Fruit fly (Drosophila melanogaster) whole organism, embryonic: Measurements from ENCODE around the gene Cpr65Au.

Experiments used
- CG10366 ChIP-seq: fragments of 200-800 bp; sonication (Bioruptor generic); IDR thresholded peaks from 2 replicates; pipeline ENCODE4 v1.3.6; 2022; ENCODE audit warnings: missing biosample characterization, missing genetic modification characterization
- CG11247 ChIP-seq: fragments of 200-800 bp; sonication (Bioruptor generic); IDR thresholded peaks from 2 replicates; pipeline ENCODE4 v1.3.6; 2022; ENCODE audit warnings: missing biosample characterization, missing genetic modification characterization
- CG12219 ChIP-seq: fragments of 200-800 bp; sonication (Bioruptor generic); optimal IDR thresholded peaks from 3 replicates; lab custom pipeline; 2018; ENCODE audit warnings: missing biosample characterization, mild to moderate bottlenecking, missing genetic modification characterization
- CG13894 ChIP-seq: fragments of 200-800 bp; sonication (Bioruptor generic); optimal IDR thresholded peaks from 3 replicates; lab custom pipeline; 2018; ENCODE audit warnings: missing biosample characterization, mild to moderate bottlenecking, missing genetic modification characterization, moderate library complexity
- CG1529 ChIP-seq: fragments of 200-800 bp; sonication (Bioruptor generic); optimal IDR thresholded peaks from 3 replicates; lab custom pipeline; 2018; ENCODE audit warnings: missing biosample characterization, missing genetic modification characterization
- CG15514 ChIP-seq: fragments of 200-800 bp; sonication (Bioruptor generic); optimal IDR thresholded peaks from 3 replicates; lab custom pipeline; 2017; ENCODE audit warnings: missing biosample characterization, missing genetic modification characterization, mild to moderate bottlenecking, moderate library complexity, missing genetic modification reagents
- CG15696 ChIP-seq: fragments of 200-800 bp; sonication (Bioruptor generic); optimal IDR thresholded peaks from 2 replicates; lab custom pipeline; 2019; ENCODE audit warnings: missing biosample characterization, mild to moderate bottlenecking, missing genetic modification characterization, moderate library complexity
- CG16815 ChIP-seq: fragments of 200-800 bp; sonication (Bioruptor generic); optimal IDR thresholded peaks from 3 replicates; lab custom pipeline; 2017; ENCODE audit warnings: missing biosample characterization, mild to moderate bottlenecking, missing genetic modification characterization
- CG1832 ChIP-seq: fragments of 200-800 bp; sonication (Bioruptor generic); optimal IDR thresholded peaks from 2 replicates; lab custom pipeline; 2017; ENCODE audit warnings: missing biosample characterization, mild to moderate bottlenecking, missing genetic modification characterization, inconsistent platforms
- CG32767 ChIP-seq: fragments of 200-800 bp; sonication (Bioruptor generic); IDR thresholded peaks from 2 replicates; pipeline ENCODE4 v1.3.6; 2022; ENCODE audit warnings: missing biosample characterization, missing genetic modification characterization
- CG3726 ChIP-seq: fragments of 200-800 bp; sonication (Bioruptor generic); IDR thresholded peaks from 3 replicates; pipeline ENCODE4, ENCODE4 v1.3.6; 2022; ENCODE audit warnings: missing biosample characterization, missing genetic modification characterization
- CG43689 ChIP-seq: fragments of 200-800 bp; sonication (Bioruptor generic); IDR thresholded peaks from 2 replicates; pipeline ENCODE4 v1.3.6; 2022; ENCODE audit warnings: missing biosample characterization, missing genetic modification characterization
- CG4730 ChIP-seq: fragments of 200-800 bp; sonication (Bioruptor generic); IDR thresholded peaks from 2 replicates; pipeline ENCODE4 v1.3.6; 2022; ENCODE audit warnings: missing biosample characterization, missing genetic modification characterization
- CG6683 ChIP-seq: fragments of 200-800 bp; sonication (Bioruptor generic); optimal IDR thresholded peaks from 2 replicates; lab custom pipeline; 2017; ENCODE audit warnings: missing biosample characterization, mild to moderate bottlenecking, missing genetic modification characterization, missing genetic modification reagents
- CG6791 ChIP-seq: fragments of 200-800 bp; sonication (Bioruptor generic); IDR thresholded peaks from 3 replicates; pipeline ENCODE4 v1.3.6; 2022; ENCODE audit warnings: missing biosample characterization, missing genetic modification characterization; ENCODE audit not compliant: partially characterized antibody
- CG7372 ChIP-seq: fragments of 200-800 bp; sonication (Bioruptor generic); IDR thresholded peaks from 2 replicates; pipeline ENCODE4 v1.3.6; 2022; ENCODE audit warnings: missing biosample characterization, missing genetic modification characterization
- CG8359 ChIP-seq: fragments of 200-800 bp; sonication (Bioruptor generic); optimal IDR thresholded peaks from 2 replicates; lab custom pipeline; 2017; ENCODE audit warnings: missing biosample characterization, mild to moderate bottlenecking, missing genetic modification characterization, borderline replicate concordance
- Dad ChIP-seq: fragments of 200-800 bp; sonication (Bioruptor generic); optimal IDR thresholded peaks from 3 replicates; lab custom pipeline; 2016; ENCODE audit warnings: missing biosample characterization, missing genetic modification characterization
- Ets65A ChIP-seq: fragments of 200-800 bp; sonication (Bioruptor generic); peaks from one replicate; lab custom pipeline; 2016; ENCODE audit warnings: missing biosample characterization, missing genetic modification characterization
- Fer1 ChIP-seq: fragments of 200-800 bp; sonication (Bioruptor generic); optimal IDR thresholded peaks from 2 replicates; lab custom pipeline; 2017; ENCODE audit warnings: missing biosample characterization, mild to moderate bottlenecking, missing genetic modification characterization
- Gsc ChIP-seq: fragments of 200-800 bp; sonication (Bioruptor generic); IDR thresholded peaks from 2 replicates; pipeline ENCODE4 v1.3.6; 2022; ENCODE audit warnings: missing biosample characterization, missing genetic modification characterization
- H15 ChIP-seq: fragments of 200-800 bp; sonication (Bioruptor generic); IDR thresholded peaks from 3 replicates; pipeline ENCODE4 v1.3.6; 2022; ENCODE audit warnings: missing biosample characterization, missing genetic modification characterization
- HLH54F ChIP-seq: fragments of 200-800 bp; sonication (Bioruptor generic); optimal IDR thresholded peaks from 3 replicates; lab custom pipeline; 2016; ENCODE audit warnings: missing biosample characterization, missing genetic modification characterization
- Hmr ChIP-seq: fragments of 200-800 bp; sonication (Bioruptor generic); optimal IDR thresholded peaks from 3 replicates; lab custom pipeline; 2017; ENCODE audit warnings: mild to moderate bottlenecking, missing biosample characterization, missing genetic modification reagents, missing genetic modification characterization
- ara ChIP-seq: fragments of 200-800 bp; sonication (Bioruptor generic); IDR thresholded peaks from 2 replicates; pipeline ENCODE4 v1.3.6; 2022; ENCODE audit warnings: missing biosample characterization, missing genetic modification characterization
- bab2 ChIP-seq: fragments of 200-800 bp; sonication (Bioruptor generic); optimal IDR thresholded peaks from 2 replicates; lab custom pipeline; 2016; ENCODE audit warnings: missing biosample characterization, missing genetic modification characterization
- bcd ChIP-seq: fragments of 200-800 bp; sonication (Bioruptor generic); optimal IDR thresholded peaks from 2 replicates; lab custom pipeline; 2017; ENCODE audit warnings: missing biosample characterization, mild to moderate bottlenecking, missing genetic modification characterization
- bigmax ChIP-seq: fragments of 200-800 bp; sonication (Bioruptor generic); optimal IDR thresholded peaks from 2 replicates; lab custom pipeline; 2018; ENCODE audit warnings: missing biosample characterization, mild to moderate bottlenecking, missing genetic modification characterization
- cg ChIP-seq: fragments of 200-800 bp; sonication (Bioruptor generic); optimal IDR thresholded peaks from 3 replicates; lab custom pipeline; 2019; ENCODE audit warnings: missing biosample characterization, mild to moderate bottlenecking, missing genetic modification characterization, moderate library complexity
- dati ChIP-seq: fragments of 200-800 bp; sonication (Bioruptor generic); IDR thresholded peaks from 2 replicates; pipeline ENCODE4 v1.3.6; 2022; ENCODE audit warnings: missing biosample characterization, missing genetic modification characterization
- dimm ChIP-seq: fragments of 200-800 bp; sonication (Bioruptor generic); IDR thresholded peaks from 2 replicates; pipeline ENCODE4 v1.3.6; 2022; ENCODE audit warnings: missing biosample characterization, missing genetic modification characterization
- dmrt99B ChIP-seq: fragments of 200-800 bp; sonication (Bioruptor generic); optimal IDR thresholded peaks from 2 replicates; lab custom pipeline; 2018; ENCODE audit warnings: missing biosample characterization, mild to moderate bottlenecking, missing genetic modification characterization, moderate library complexity
- ewg ChIP-seq: fragments of 200-800 bp; sonication (Bioruptor generic); optimal IDR thresholded peaks from 3 replicates; lab custom pipeline; 2017; ENCODE audit warnings: mild to moderate bottlenecking, missing biosample characterization, missing genetic modification reagents, missing genetic modification characterization
- ftz-f1 ChIP-seq: fragments of 200-800 bp; sonication (Bioruptor generic); optimal IDR thresholded peaks from 2 replicates; lab custom pipeline; 2016; ENCODE audit warnings: missing biosample characterization, missing genetic modification characterization
- gcm ChIP-seq: fragments of 200-800 bp; sonication (Bioruptor generic); optimal IDR thresholded peaks from 2 replicates; lab custom pipeline; 2019; ENCODE audit warnings: missing biosample characterization, mild to moderate bottlenecking, missing genetic modification characterization, moderate library complexity
- lilli ChIP-seq: fragments of 200-800 bp; sonication (Bioruptor generic); optimal IDR thresholded peaks from 3 replicates; lab custom pipeline; 2016; ENCODE audit warnings: missing biosample characterization, missing genetic modification characterization
- lola ChIP-seq, 3 experiments: fragments of >200 bp in 2 of 3; fragments of 200-800 bp in 1 of 3; sonication (Bioruptor generic) in 1 of 3; optimal IDR thresholded peaks; 2 replicates each; lab custom pipeline; 2017 to 2019; ENCODE audit warnings: missing biosample characterization in 3 of 3, missing genetic modification characterization in 3 of 3, mild to moderate bottlenecking in 1 of 3, moderate library complexity in 1 of 3
- mirr ChIP-seq: fragments of 200-800 bp; sonication (Bioruptor generic); optimal IDR thresholded peaks from 3 replicates; lab custom pipeline; 2018; ENCODE audit warnings: missing biosample characterization, mild to moderate bottlenecking, missing genetic modification characterization
- pum ChIP-seq: fragments of 200-800 bp; sonication (Bioruptor generic); optimal IDR thresholded peaks from 2 replicates; lab custom pipeline; 2016; ENCODE audit warnings: missing biosample characterization, missing genetic modification characterization
- scrt ChIP-seq: fragments of 200-800 bp; sonication (Bioruptor generic); optimal IDR thresholded peaks from 2 replicates; lab custom pipeline; 2018; ENCODE audit warnings: missing biosample characterization, mild to moderate bottlenecking, missing genetic modification characterization, moderate library complexity
- sens ChIP-seq: fragments of 200-800 bp; sonication (Bioruptor generic); peaks from one replicate; lab custom pipeline; 2016; ENCODE audit warnings: missing biosample characterization, missing genetic modification characterization
- sens-2 ChIP-seq: fragments of 200-800 bp; sonication (Bioruptor generic); IDR thresholded peaks from 2 replicates; pipeline ENCODE4 v1.3.6; 2022; ENCODE audit warnings: missing biosample characterization, missing genetic modification characterization
- sqz ChIP-seq: fragments of 200-800 bp; sonication (Bioruptor generic); optimal IDR thresholded peaks from 3 replicates; lab custom pipeline; 2018; ENCODE audit warnings: missing biosample characterization, mild to moderate bottlenecking, missing genetic modification characterization
- twi ChIP-seq: fragments of 200-800 bp; optimal IDR thresholded peaks from 2 replicates; lab custom pipeline; 2019; ENCODE audit warnings: missing biosample characterization, mild to moderate bottlenecking, missing genetic modification characterization, moderate library complexity
- vnd ChIP-seq: fragments of 200-800 bp; sonication (Bioruptor generic); IDR thresholded peaks from 3 replicates; pipeline ENCODE4 v1.3.6; 2022; ENCODE audit warnings: missing biosample characterization, missing genetic modification characterization; ENCODE audit not compliant: partially characterized antibody
- vvl ChIP-seq: fragments of 200-800 bp; sonication (Bioruptor generic); IDR thresholded peaks from 2 replicates; pipeline ENCODE4 v1.3.6; 2022; ENCODE audit warnings: missing biosample characterization, missing genetic modification characterization
- wek ChIP-seq: fragments of 200-800 bp; sonication (Bioruptor generic); optimal IDR thresholded peaks from 3 replicates; lab custom pipeline; 2018; ENCODE audit warnings: missing biosample characterization, mild to moderate bottlenecking, missing genetic modification characterization, moderate library complexity

Cpr65Au gene

DNA sequence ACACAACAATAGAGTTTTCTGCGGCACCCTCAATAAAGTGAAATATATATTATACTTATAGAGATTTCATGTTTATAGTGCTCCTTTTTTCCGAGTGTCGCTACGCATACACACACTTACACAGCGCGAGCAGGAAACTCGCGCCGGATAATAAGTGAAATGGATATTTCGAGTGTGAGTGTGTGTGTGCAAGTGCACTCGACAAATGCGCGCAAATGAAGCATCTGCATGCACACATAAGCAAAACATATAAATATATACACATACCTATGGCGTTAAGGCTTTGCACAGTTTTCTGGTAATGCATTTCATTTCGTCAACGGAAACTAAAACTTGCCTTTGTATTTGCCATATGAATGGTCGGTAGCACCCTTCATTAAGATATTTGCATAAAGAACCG is 16.4 kb downstream of the Cpr65Au start:
- TF ChIP-seq cg (GFP tag; lab: Kevin White, UChicago), result peak; percentile 5
- no peak for TF ChIP-seq pum (GFP tag; lab: Kevin White, UChicago)
- TF ChIP-seq vvl (GFP tag; lab: Robert Waterston, UW), result no peak
- TF ChIP-seq bcd (GFP tag; lab: Kevin White, UChicago), result no peak
- no peak for TF ChIP-seq CG15514 (GFP tag; lab: Kevin White, UChicago)
- TF ChIP-seq CG13894 (tag; lab: Kevin White, UChicago), result no peak
- no peak for TF ChIP-seq CG16815
- TF ChIP-seq CG8359 (GFP tag; lab: Kevin White, UChicago), result no peak
- TF ChIP-seq sqz (GFP tag; lab: Kevin White, UChicago), result no peak
- TF ChIP-seq Ets65A (GFP tag; lab: Kevin White, UChicago), result peak; percentile 91
- peak; percentile 24 for TF ChIP-seq sens (GFP tag; lab: Kevin White, UChicago)
- TF ChIP-seq, all 482 proteins: peak for 3

DNA sequence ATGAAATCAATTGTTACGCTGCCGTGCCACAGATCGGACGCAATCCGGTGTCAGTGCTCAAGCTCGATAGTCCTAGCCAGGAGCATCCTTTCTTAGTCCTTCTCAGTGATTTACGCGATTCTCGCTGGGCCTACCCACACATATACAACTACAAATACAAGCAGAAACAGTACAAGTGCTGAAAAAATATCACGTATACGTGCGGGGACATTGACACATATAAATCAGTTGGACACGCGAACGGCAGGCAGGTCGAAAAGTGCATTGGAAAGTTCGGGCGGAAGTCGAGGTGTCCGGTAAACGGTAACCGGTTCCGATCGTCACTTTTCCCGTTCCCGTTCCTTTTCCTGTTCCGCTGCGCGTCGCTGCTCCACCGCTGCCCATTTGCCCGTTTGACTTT is 20.5 kb downstream of the Cpr65Au start:
- TF ChIP-seq bab2 (no peak), CG7372 (GFP tag; lab: Robert Waterston, UW) (0 out of 2 replicates have a peak, but pooled peaks have one; percentile 30), Gsc (GFP tag; lab: Robert Waterston, UW) (no peak), dmrt99B (no peak), ara (GFP tag; lab: Robert Waterston, UW) (no peak), CG1529 (GFP tag; lab: Kevin White, UChicago) (no peak), Fer1 (GFP tag; lab: Kevin White, UChicago) (no peak), Ets65A (GFP tag; lab: Kevin White, UChicago) (peak; percentile 92), CG6683 (no peak), ewg (GFP tag; lab: Kevin White, UChicago) (no peak), dati (GFP tag; lab: Robert Waterston, UW) (no peak)

DNA sequence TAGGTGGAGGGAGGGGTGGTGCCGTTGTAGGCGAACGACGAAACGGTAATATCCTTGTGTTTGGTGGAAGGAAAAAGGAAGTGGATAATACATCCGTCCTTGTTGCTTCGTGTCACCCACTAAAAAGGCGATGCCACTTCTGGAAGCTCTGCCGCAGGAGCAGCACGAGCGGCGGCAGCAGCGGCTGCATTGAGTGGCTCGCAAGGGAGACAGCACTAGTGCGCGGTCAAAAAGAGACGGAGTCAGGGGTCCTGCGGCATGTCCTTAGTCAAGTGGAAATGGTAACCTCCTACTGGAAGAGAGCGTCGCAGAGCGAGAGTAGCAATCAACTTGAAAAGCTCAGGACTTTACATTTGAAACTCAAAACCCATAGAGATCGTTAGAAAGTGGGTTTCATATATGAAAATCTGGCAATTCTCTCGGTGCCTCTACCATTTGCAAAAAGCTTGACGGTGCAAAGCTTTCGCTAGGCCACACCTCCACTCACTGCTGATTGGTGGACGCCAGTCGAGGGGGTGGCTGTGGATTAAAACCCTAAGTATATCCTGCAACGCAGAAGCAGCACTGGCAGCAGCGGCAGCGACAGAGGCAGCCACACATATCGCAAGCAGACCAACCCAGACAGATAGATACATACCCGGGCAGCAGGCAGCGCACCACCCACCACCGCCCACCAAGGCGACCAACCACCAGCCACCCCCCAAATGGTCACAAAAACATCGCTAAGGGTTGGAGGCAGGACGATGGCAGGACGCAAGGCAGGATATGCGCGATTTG is 21.0 kb downstream of the Cpr65Au start:
- no peak for TF ChIP-seq scrt (GFP tag; lab: Kevin White, UChicago)
- no peak for TF ChIP-seq CG15696 (tag; lab: Kevin White, UChicago)
- TF ChIP-seq vnd (GFP tag; lab: Robert Waterston, UW), result no peak
- no peak for TF ChIP-seq ftz-f1 (GFP tag; lab: Kevin White, UChicago)
- no peak for TF ChIP-seq CG11247 (GFP tag; lab: Robert Waterston, UW)
- TF ChIP-seq lilli (GFP tag; lab: Kevin White, UChicago), result no peak
- no peak for TF ChIP-seq gcm (GFP tag; lab: Kevin White, UChicago)
- peak; percentile 40; the same call in 1 of the 2 replicates for TF ChIP-seq CG32767
- TF ChIP-seq dimm (GFP tag; lab: Robert Waterston, UW), result no peak
- no peak for TF ChIP-seq Hmr (GFP tag; lab: Kevin White, UChicago)
- no peak for TF ChIP-seq CG3726 (GFP tag; lab: Robert Waterston, UW)
- TF ChIP-seq CG6791 (GFP tag; lab: Robert Waterston, UW), result no peak
- peak; percentile 87 for TF ChIP-seq Ets65A (GFP tag; lab: Kevin White, UChicago)
- TF ChIP-seq CG12219 (GFP tag; lab: Kevin White, UChicago), result no peak
- TF ChIP-seq HLH54F (GFP tag; lab: Kevin White, UChicago), result no peak
- TF ChIP-seq lola (GFP tag; optimal IDR thresholded peaks at IDR 0.05; lab: Kevin White, UChicago), result no peak
- no peak for TF ChIP-seq wek
- TF ChIP-seq Dad (GFP tag; lab: Kevin White, UChicago), result no peak
- peak; percentile 49 for TF ChIP-seq CG1832 (GFP tag; lab: Kevin White, UChicago)
- TF ChIP-seq CG4730 (GFP tag; lab: Robert Waterston, UW), result no peak
- no peak for TF ChIP-seq twi (tag; lab: Kevin White, UChicago)
- TF ChIP-seq H15, result no peak
- TF ChIP-seq CG43689 (GFP tag; lab: Robert Waterston, UW), result no peak
- no peak for TF ChIP-seq mirr
- TF ChIP-seq sens-2, result no peak
- TF ChIP-seq CG10366 (GFP tag; lab: Robert Waterston, UW), result no peak
- no peak for TF ChIP-seq bigmax (GFP tag; lab: Kevin White, UChicago)
